Worm (Caenorhabditis elegans): ENCODE results near the gene mdh-2.

Gene mdh-2

DNA sequence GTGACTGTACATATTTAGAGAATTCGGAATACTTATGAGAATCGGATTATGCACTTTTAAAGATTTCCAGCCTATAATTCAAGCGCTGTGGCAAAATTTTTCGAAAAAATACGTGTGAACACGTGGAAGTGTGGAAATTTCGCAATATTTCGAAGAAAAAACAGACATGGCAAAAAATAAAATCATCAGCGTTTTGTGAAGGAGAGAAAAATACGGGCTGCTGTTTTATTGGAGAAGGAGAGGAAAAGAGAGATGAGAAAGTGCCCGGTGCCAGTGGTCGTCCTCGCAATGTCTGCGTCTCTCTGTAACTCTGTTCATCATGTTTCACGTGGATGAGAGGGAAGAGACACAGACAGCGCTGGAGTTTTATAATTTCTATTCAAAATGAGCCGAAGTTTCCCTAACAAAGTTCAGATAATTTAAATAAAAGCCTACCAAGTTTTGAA, 1.9 kb downstream of the mdh-2 start (continued):
- TF ChIP-seq Y95B8A.8 (GFP tag; IDR thresholded peaks at IDR 0.05) = peak; percentile 86
- 0 out of 2 replicates have a peak, but pooled peaks have one; percentile 24 for TF ChIP-seq ceh-100 (GFP tag; IDR thresholded peaks at IDR 0.05)
- TF ChIP-seq F22D6.2 (tag; optimal IDR thresholded peaks at IDR 0.05) = no peak
- no peak for TF ChIP-seq ceh-91 (GFP tag; IDR thresholded peaks at IDR 0.05)
- peak; percentile 24 for TF ChIP-seq unc-130 (GFP tag; optimal IDR thresholded peaks at IDR 0.05)
- TF ChIP-seq lag-1 (GFP tag; IDR thresholded peaks at IDR 0.05) = no peak
- peak; percentile 83 for TF ChIP-seq hmg-1.2 (GFP tag; IDR thresholded peaks at IDR 0.05)
- no peak for TF ChIP-seq rpc-1 (optimal IDR thresholded peaks at IDR 0.05)
- no peak for TF ChIP-seq rpc-1 (tag; optimal IDR thresholded peaks at IDR 0.05)
- TF ChIP-seq T26A5.8 (tag; optimal IDR thresholded peaks at IDR 0.05) = peak; percentile 27
- TF ChIP-seq tlf-1 (GFP tag; optimal IDR thresholded peaks at IDR 0.05) = peak; percentile 85
- peak; percentile 56 for TF ChIP-seq gei-17 (GFP tag; optimal IDR thresholded peaks at IDR 0.05)
- TF ChIP-seq mel-28 (tag; optimal IDR thresholded peaks at IDR 0.05; ENCODE audit: borderline replicate concordance) = no peak
- TF ChIP-seq lin-35 (GFP tag; optimal IDR thresholded peaks at IDR 0.05) = peak in 1 of 3 experiments; percentile 69
- TF ChIP-seq atf-7 (tag; optimal IDR thresholded peaks at IDR 0.05) = peak; percentile 44
- peak; percentile 91 for TF ChIP-seq F52B5.7 (tag; optimal IDR thresholded peaks at IDR 0.05)
- no peak for TF ChIP-seq mes-4 (tag; optimal IDR thresholded peaks at IDR 0.05)
- no peak for TF ChIP-seq ztf-6 (GFP tag; IDR thresholded peaks at IDR 0.05)
- TF ChIP-seq lin-54 (GFP tag; optimal IDR thresholded peaks at IDR 0.05) = peak; percentile 77
- TF ChIP-seq pbrm-1 (GFP tag; IDR thresholded peaks at IDR 0.05) = peak; percentile 74
- peak; percentile 82 for TF ChIP-seq B0035.1 (tag; optimal IDR thresholded peaks at IDR 0.05)
- no peak for TF ChIP-seq egl-18 (GFP tag; IDR thresholded peaks at IDR 0.05)
- TF ChIP-seq him-1 (tag; optimal IDR thresholded peaks at IDR 0.05) = no peak
- peak; percentile 88 for TF ChIP-seq athp-1 (tag; optimal IDR thresholded peaks at IDR 0.05)
- TF ChIP-seq F57C9.4 (tag; optimal IDR thresholded peaks at IDR 0.05) = peak; percentile 86
- no peak for TF ChIP-seq lsy-27 (tag; optimal IDR thresholded peaks at IDR 0.05; ENCODE audit: borderline replicate concordance, insufficient read depth)
- TF ChIP-seq ceh-27 (GFP tag; optimal IDR thresholded peaks at IDR 0.05) = peak; percentile 77
- peak; percentile 53 for TF ChIP-seq ceh-79 (tag; optimal IDR thresholded peaks at IDR 0.05)
- TF ChIP-seq sea-2 (GFP tag; IDR thresholded peaks at IDR 0.05) = no peak
- no peak for TF ChIP-seq ztf-3 (GFP tag; optimal IDR thresholded peaks at IDR 0.05)
- TF ChIP-seq efl-1 (GFP tag; optimal IDR thresholded peaks at IDR 0.05) = peak; percentile 29
- peak; percentile 88 for TF ChIP-seq nfyb-1 (GFP tag; IDR thresholded peaks at IDR 0.05)

DNA sequence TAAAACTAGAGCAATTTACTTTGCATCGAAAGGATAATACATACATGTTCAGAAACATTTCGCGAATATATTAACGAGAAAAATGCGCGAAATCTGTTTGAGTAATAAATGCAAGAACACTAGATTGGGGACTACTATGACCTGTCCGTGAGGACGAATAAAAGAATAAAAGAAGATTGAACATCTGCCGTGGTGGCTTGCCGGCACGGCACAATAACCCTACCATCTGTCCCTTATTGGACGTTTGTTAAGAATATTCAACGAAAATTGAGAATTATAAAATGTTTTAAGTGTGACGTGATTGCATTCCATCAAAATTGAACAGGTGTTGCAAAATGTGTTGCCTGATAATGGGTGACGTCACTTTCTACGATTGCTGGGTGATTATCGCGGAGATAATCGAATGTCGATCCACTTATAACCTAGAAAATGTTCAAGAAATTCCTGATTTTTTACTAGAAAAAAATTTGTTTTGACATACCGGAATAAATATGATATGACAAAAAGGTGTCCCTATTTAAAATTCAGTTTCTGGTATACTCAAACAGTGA, 2.4 kb downstream of the mdh-2 start:
- peak; percentile 11 for TF ChIP-seq atf-7 (tag; optimal IDR thresholded peaks at IDR 0.05)
- no peak for TF ChIP-seq ama-1 (optimal IDR thresholded peaks at IDR 0.05)
- TF ChIP-seq ama-1 (GFP tag; optimal IDR thresholded peaks at IDR 0.05) = peak in 1 of 2 experiments; percentile 5
- no peak for TF ChIP-seq F39B2.1 (GFP tag; IDR thresholded peaks at IDR 0.05)
- no peak for TF ChIP-seq bed-2 (GFP tag; IDR thresholded peaks at IDR 0.05)
- TF ChIP-seq Y56A3A.18 (GFP tag; IDR thresholded peaks at IDR 0.05) = 0 out of 2 replicates have a peak, but pooled peaks have one; percentile 16
- TF ChIP-seq Y95B8A.8 (GFP tag; IDR thresholded peaks at IDR 0.05) = 0 out of 2 replicates have a peak, but pooled peaks have one; percentile 11
- TF ChIP-seq nfyb-1 (GFP tag; IDR thresholded peaks at IDR 0.05) = 0 out of 2 replicates have a peak, but pooled peaks have one; percentile 30

DNA sequence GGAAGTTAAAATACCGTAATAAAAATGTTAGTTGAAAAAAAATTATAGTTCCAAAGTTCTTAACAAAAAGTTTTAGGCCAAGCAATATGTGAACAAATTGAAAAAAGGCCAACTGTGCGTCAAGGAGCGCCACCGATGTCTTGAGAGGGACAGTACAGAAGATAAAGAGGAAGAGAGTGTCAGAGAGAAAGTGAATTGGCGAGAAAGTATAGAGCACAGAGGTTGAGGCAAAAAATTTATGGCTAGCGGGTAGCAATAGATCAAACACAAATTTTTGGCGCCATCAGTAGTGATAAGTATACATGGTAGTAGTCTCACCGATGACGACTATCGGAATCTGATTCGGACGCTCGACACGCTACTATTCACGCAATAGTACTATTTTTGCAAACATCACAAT, 3.6 kb downstream of the mdh-2 start:
- TF ChIP-seq K12H6.12 (tag; optimal IDR thresholded peaks at IDR 0.05) (no peak), F52B5.7 (tag; optimal IDR thresholded peaks at IDR 0.05) (no peak), ceh-91 (GFP tag; IDR thresholded peaks at IDR 0.05) (no peak), hsf-1 (GFP tag; IDR thresholded peaks at IDR 0.05) (no peak), aptf-2 (GFP tag; conservative IDR thresholded peaks at IDR 0.05) (no peak), mel-28 (tag; optimal IDR thresholded peaks at IDR 0.05; ENCODE audit: borderline replicate concordance) (no peak), T07F8.4 (tag; optimal IDR thresholded peaks at IDR 0.05) (no peak), lin-35 (GFP tag; optimal IDR thresholded peaks at IDR 0.05) (no peak), hmg-1.2 (GFP tag; IDR thresholded peaks at IDR 0.05) (peak; percentile 39; the same call in 1 of the 2 replicates), atf-7 (tag; optimal IDR thresholded peaks at IDR 0.05) (no peak), D2030.7 (GFP tag; IDR thresholded peaks at IDR 0.05) (no peak), Y95B8A.8 (GFP tag; IDR thresholded peaks at IDR 0.05) (no peak), lin-40 (tag; optimal IDR thresholded peaks at IDR 0.05) (no peak), F57C9.4 (tag; optimal IDR thresholded peaks at IDR 0.05) (no peak), ztf-22 (GFP tag; optimal IDR thresholded peaks at IDR 0.05) (no peak), egl-18 (GFP tag; IDR thresholded peaks at IDR 0.05) (no peak), hrde-1 (tag; optimal IDR thresholded peaks at IDR 0.05; ENCODE audit: borderline replicate concordance) (no peak), Y79H2A.3 (GFP tag; conservative IDR thresholded peaks at IDR 0.05) (no peak)

Measured in whole organism, young adult.